Fruit fly (Drosophila melanogaster) whole organism, wandering third instar larva: ENCODE measurements around the gene crm.

Source experiments
- Abd-B ChIP-seq: fragments of >200 bp; optimal IDR thresholded peaks from 2 replicates; lab custom pipeline; 2017; ENCODE audit warnings: missing biosample characterization, missing genetic modification characterization
- CG32264 ChIP-seq: fragments of 200-800 bp; sonication (Bioruptor generic); optimal IDR thresholded peaks from 2 replicates; lab custom pipeline; 2016; ENCODE audit warnings: missing biosample characterization, missing genetic modification characterization
- CG9705 ChIP-seq: fragments of 200-800 bp; sonication (Bioruptor generic); optimal IDR thresholded peaks from 2 replicates; lab custom pipeline; 2018; ENCODE audit warnings: missing biosample characterization, mild to moderate bottlenecking, missing genetic modification characterization
- CrebA ChIP-seq: fragments of 200-800 bp; sonication (Bioruptor generic); optimal IDR thresholded peaks from 2 replicates; lab custom pipeline; 2016; ENCODE audit warnings: missing biosample characterization, mild to moderate bottlenecking, missing genetic modification characterization, borderline replicate concordance
- Dfd ChIP-seq: fragments of >200 bp; optimal IDR thresholded peaks from 2 replicates; lab custom pipeline; 2017; ENCODE audit warnings: missing biosample characterization, missing genetic modification characterization
- Dif ChIP-seq: fragments of 200-275, 200-300 bp; sonication (Bioruptor generic); optimal IDR thresholded peaks from 2 replicates; lab custom pipeline; 2018; ENCODE audit warnings: missing biosample characterization, missing genetic modification characterization; ENCODE audit not compliant: partially characterized antibody
- GATAd ChIP-seq: sonication (Bioruptor generic); optimal IDR thresholded peaks from 2 replicates; lab custom pipeline; 2016; ENCODE audit warnings: missing biosample characterization, missing genetic modification characterization
- HLH106 ChIP-seq: fragments of 200-800 bp; optimal IDR thresholded peaks from 3 replicates; lab custom pipeline; 2019; ENCODE audit warnings: missing biosample characterization, mild to moderate bottlenecking, missing genetic modification characterization, moderate library complexity
- Hnf4 ChIP-seq: fragments of 200-800 bp; sonication (Bioruptor generic); optimal IDR thresholded peaks from 2 replicates; lab custom pipeline; 2016; ENCODE audit warnings: missing biosample characterization, mild to moderate bottlenecking, missing genetic modification characterization
- Hr78 ChIP-seq: fragments of >200 bp; optimal IDR thresholded peaks from 2 replicates; lab custom pipeline; 2017; ENCODE audit warnings: missing biosample characterization, missing genetic modification characterization
- Hr83 ChIP-seq: fragments of 200-300 bp; sonication (Bioruptor generic); optimal IDR thresholded peaks from 2 replicates; lab custom pipeline; 2016; ENCODE audit warnings: missing biosample characterization, mild to moderate bottlenecking, missing genetic modification characterization, moderate library complexity; ENCODE audit not compliant: poor library complexity, severe bottlenecking
- Jra ChIP-seq: sonication (Bioruptor generic); optimal IDR thresholded peaks from 2 replicates; lab custom pipeline; 2016; ENCODE audit warnings: missing biosample characterization, missing genetic modification characterization
- Mio ChIP-seq: sonication (Bioruptor generic); optimal IDR thresholded peaks from 2 replicates; lab custom pipeline; 2016; ENCODE audit warnings: missing biosample characterization, missing genetic modification characterization
- Myc ChIP-seq: fragments of >200 bp; optimal IDR thresholded peaks from 2 replicates; lab custom pipeline; 2017
- N ChIP-seq: fragments of >200 bp; optimal IDR thresholded peaks from 2 replicates; lab custom pipeline; 2018; ENCODE audit warnings: missing biosample characterization, missing external identifiers, missing genetic modification characterization
- OdsH ChIP-seq: fragments of 200-800 bp; sonication (Bioruptor generic); optimal IDR thresholded peaks from 2 replicates; lab custom pipeline; 2016; ENCODE audit warnings: missing biosample characterization, mild to moderate bottlenecking, missing genetic modification characterization
- Rel ChIP-seq, 2 experiments: fragments of 200-800 bp; sonication (Bioruptor generic) in 1 of 2; optimal IDR thresholded peaks; 2 replicates in 1 of 2; 3 replicates in 1 of 2; lab custom pipeline; 2016 to 2019; ENCODE audit warnings: mild to moderate bottlenecking in 2 of 2, missing biosample characterization in 2 of 2, missing genetic modification characterization in 2 of 2, moderate library complexity in 1 of 2
- Sp1 ChIP-seq: fragments of 200-800 bp; sonication (Bioruptor generic); optimal IDR thresholded peaks from 3 replicates; lab custom pipeline; 2019; ENCODE audit warnings: missing biosample characterization, mild to moderate bottlenecking, missing genetic modification characterization, moderate library complexity
- Vsx2 ChIP-seq: fragments of 200-300, 225-300 bp; sonication (Bioruptor generic); optimal IDR thresholded peaks from 2 replicates; lab custom pipeline; 2018; ENCODE audit warnings: missing biosample characterization, missing genetic modification characterization; ENCODE audit not compliant: partially characterized antibody
- br ChIP-seq: fragments of 200-800 bp; sonication (Bioruptor generic); optimal IDR thresholded peaks from 2 replicates; lab custom pipeline; 2016; ENCODE audit warnings: missing biosample characterization, missing genetic modification characterization
- brk ChIP-seq: fragments of 200-800 bp; sonication (Bioruptor generic); optimal IDR thresholded peaks from 2 replicates; lab custom pipeline; 2016; ENCODE audit warnings: missing biosample characterization, mild to moderate bottlenecking, missing genetic modification characterization
- dl ChIP-seq, 2 experiments: fragments of 175-275, 200-275 bp in 1 of 2; fragments of 200-275 bp in 1 of 2; sonication (Bioruptor generic); optimal IDR thresholded peaks; lab custom pipeline; 2018; ENCODE audit warnings: mild to moderate bottlenecking in 2 of 2, missing biosample characterization in 2 of 2, missing genetic modification characterization in 2 of 2, moderate library complexity in 2 of 2; ENCODE audit not compliant: partially characterized antibody in 2 of 2, insufficient read depth in 1 of 2
- dmrt93B ChIP-seq: fragments of 200-800 bp; sonication (Bioruptor generic); optimal IDR thresholded peaks from 2 replicates; lab custom pipeline; 2018; ENCODE audit warnings: missing biosample characterization, mild to moderate bottlenecking, missing genetic modification characterization
- dsf ChIP-seq: sonication (Bioruptor generic); optimal IDR thresholded peaks from 2 replicates; lab custom pipeline; 2016; ENCODE audit warnings: missing biosample characterization, missing genetic modification characterization, borderline replicate concordance
- ey ChIP-seq: fragments of 200-800 bp; sonication (Bioruptor generic); optimal IDR thresholded peaks from 2 replicates; lab custom pipeline; 2016; ENCODE audit warnings: missing biosample characterization, missing genetic modification characterization
- foxo ChIP-seq, 2 experiments: fragments of 200-800 bp; sonication (Bioruptor generic); optimal IDR thresholded peaks; 2 replicates in 1 of 2; 3 replicates in 1 of 2; lab custom pipeline; 2016 to 2017; ENCODE audit warnings: missing biosample characterization in 2 of 2, missing genetic modification characterization in 2 of 2
- fru ChIP-seq: fragments of 200-800 bp; sonication (Bioruptor generic); optimal IDR thresholded peaks from 3 replicates; lab custom pipeline; 2016; ENCODE audit warnings: missing biosample characterization, mild to moderate bottlenecking, missing genetic modification characterization
- h ChIP-seq: fragments of 200-800 bp; sonication (Bioruptor generic); optimal IDR thresholded peaks from 3 replicates; lab custom pipeline; 2016; ENCODE audit warnings: missing biosample characterization, mild to moderate bottlenecking, missing genetic modification characterization
- jim ChIP-seq: fragments of 175-275, 200-325 bp; sonication (Bioruptor generic); optimal IDR thresholded peaks from 2 replicates; lab custom pipeline; 2016; ENCODE audit warnings: missing biosample characterization, mild to moderate bottlenecking, missing genetic modification characterization
- lola ChIP-seq: fragments of >200 bp; optimal IDR thresholded peaks from 2 replicates; lab custom pipeline; 2017; ENCODE audit warnings: missing biosample characterization, missing genetic modification characterization
- pan ChIP-seq: fragments of >200 bp; optimal IDR thresholded peaks from 2 replicates; lab custom pipeline; 2017
- psq ChIP-seq: fragments of 200-800 bp; sonication (Bioruptor generic); optimal IDR thresholded peaks from 3 replicates; lab custom pipeline; 2017; ENCODE audit warnings: missing biosample characterization, mild to moderate bottlenecking, missing genetic modification characterization, moderate library complexity
- rgr ChIP-seq: fragments of 200-800 bp; sonication (Bioruptor generic); optimal IDR thresholded peaks from 3 replicates; lab custom pipeline; 2016; ENCODE audit warnings: missing biosample characterization, mild to moderate bottlenecking, missing genetic modification characterization
- sage ChIP-seq: fragments of 200-800 bp; sonication (Bioruptor generic); optimal IDR thresholded peaks from 2 replicates; lab custom pipeline; 2016; ENCODE audit warnings: missing biosample characterization, mild to moderate bottlenecking, missing genetic modification characterization
- sv ChIP-seq: fragments of 200-800 bp; sonication (Bioruptor generic); optimal IDR thresholded peaks from 3 replicates; lab custom pipeline; 2016; ENCODE audit warnings: missing biosample characterization, missing genetic modification characterization
- tai ChIP-seq: sonication (Bioruptor generic); optimal IDR thresholded peaks from 2 replicates; lab custom pipeline; 2016; ENCODE audit warnings: missing biosample characterization, missing genetic modification characterization
- usp ChIP-seq: fragments of >200 bp; optimal IDR thresholded peaks from 2 replicates; lab custom pipeline; 2017; ENCODE audit warnings: missing biosample characterization, missing genetic modification characterization
- woc ChIP-seq: sonication (Bioruptor generic); optimal IDR thresholded peaks from 2 replicates; lab custom pipeline; 2016; ENCODE audit warnings: missing biosample characterization, mild to moderate bottlenecking, missing genetic modification characterization

crm gene

dm6 chrX:2757400-2757799, 18.8 kb upstream of the crm start:
- TF ChIP-seq Rel (GFP tag; optimal IDR thresholded peaks at IDR 0.05; lab: Kevin White, UChicago) (no peak), Rel (tag; optimal IDR thresholded peaks at IDR 0.05; lab: Kevin White, UChicago) (no peak), Dfd (GFP tag; lab: Kevin White, UChicago) (no peak), ey (GFP tag; lab: Kevin White, UChicago) (no peak), OdsH (GFP tag; lab: Kevin White, UChicago) (no peak), CrebA (no peak), sage (no peak), dmrt93B (GFP tag; lab: Kevin White, UChicago) (no peak), dl (GFP tag; optimal IDR thresholded peaks at IDR 0.05; lab: Kevin White, UChicago; ENCODE audit: insufficient read depth in 1 of 2, partially characterized antibody in 2 of 2) (no peak), dsf (GFP tag; lab: Kevin White, UChicago) (no peak), sv (GFP tag; lab: Kevin White, UChicago) (no peak)
- TF ChIP-seq, all 38 proteins: peak for 0

dm6 chrX:2749693-2750092, 11.1 kb upstream of the crm start:
- TF ChIP-seq h (no peak), dmrt93B (GFP tag; lab: Kevin White, UChicago) (no peak), OdsH (GFP tag; lab: Kevin White, UChicago) (no peak), Hr78 (no peak), usp (GFP tag; lab: Kevin White, UChicago) (no peak), pan (lab: Kevin White, UChicago) (no peak), Dif (GFP tag; lab: Kevin White, UChicago) (no peak), tai (no peak), psq (GFP tag; lab: Kevin White, UChicago) (no peak), CG9705 (GFP tag; lab: Kevin White, UChicago) (no peak), HLH106 (no peak), rgr (GFP tag; lab: Kevin White, UChicago) (no peak), Hr83 (GFP tag; lab: Kevin White, UChicago) (no peak), foxo (GFP tag; optimal IDR thresholded peaks at IDR 0.05; lab: Kevin White, UChicago) (no peak), sage (no peak), GATAd (GFP tag; lab: Kevin White, UChicago) (no peak), brk (GFP tag; lab: Kevin White, UChicago) (no peak)

dm6 chrX:2744042-2744441, 5.5 kb upstream of the crm start, which contains the start of gene Syx4:
TSS of gene Syx4 (minus strand) at chrX:2744076.
- TF ChIP-seq Abd-B (GFP tag; lab: Kevin White, UChicago) (no peak), br (peak; percentile 87), CG32264 (GFP tag; lab: Kevin White, UChicago) (peak; percentile 79), tai (peak; percentile 71), fru (GFP tag; lab: Kevin White, UChicago) (peak; percentile 88), dmrt93B (GFP tag; lab: Kevin White, UChicago) (peak; percentile 67), brk (GFP tag; lab: Kevin White, UChicago) (peak; percentile 66), Vsx2 (GFP tag; lab: Kevin White, UChicago) (no peak), sage (peak; percentile 78), foxo (GFP tag; optimal IDR thresholded peaks at IDR 0.05; lab: Kevin White, UChicago) (peak; percentile 81 to 91), Hnf4 (GFP tag; lab: Kevin White, UChicago) (peak; percentile 89), rgr (GFP tag; lab: Kevin White, UChicago) (peak; percentile 95), Dif (GFP tag; lab: Kevin White, UChicago) (no peak), Jra (GFP tag; lab: Kevin White, UChicago) (peak; percentile 66), GATAd (GFP tag; lab: Kevin White, UChicago) (no peak), woc (GFP tag; lab: Kevin White, UChicago) (peak; percentile 73), OdsH (GFP tag; lab: Kevin White, UChicago) (peak; percentile 88), Hr78 (no peak), dsf (GFP tag; lab: Kevin White, UChicago) (peak; percentile 31), ey (GFP tag; lab: Kevin White, UChicago) (peak; percentile 92), CG9705 (GFP tag; lab: Kevin White, UChicago) (no peak), sv (GFP tag; lab: Kevin White, UChicago) (peak; percentile 82), Rel (GFP tag; optimal IDR thresholded peaks at IDR 0.05; lab: Kevin White, UChicago) (peak; percentile 69), Rel (tag; optimal IDR thresholded peaks at IDR 0.05; lab: Kevin White, UChicago) (peak; percentile 44), h (peak; percentile 91), Myc (lab: Kevin White, UChicago) (no peak), Sp1 (GFP tag; lab: Kevin White, UChicago) (peak; percentile 82), HLH106 (peak; percentile 84), pan (lab: Kevin White, UChicago) (no peak), Mio (peak; percentile 67), CrebA (no peak), lola (no peak), dl (GFP tag; optimal IDR thresholded peaks at IDR 0.05; lab: Kevin White, UChicago; ENCODE audit: insufficient read depth in 1 of 2, partially characterized antibody in 2 of 2) (no peak), Hr83 (GFP tag; lab: Kevin White, UChicago) (peak; percentile 40), psq (GFP tag; lab: Kevin White, UChicago) (peak; percentile 81), Dfd (GFP tag; lab: Kevin White, UChicago) (no peak), N (no peak), usp (GFP tag; lab: Kevin White, UChicago) (no peak), jim (GFP tag; lab: Kevin White, UChicago) (no peak)
